Worm (Caenorhabditis elegans) whole organism, dauer: ENCODE data around the gene atx-3.

ENCODE experiments used
- unc-62 ChIP-seq: sonication (generic microtip); optimal IDR thresholded peaks from 2 replicates; lab custom pipeline; 2017; ENCODE audit warnings: missing biosample characterization, missing genetic modification reagents, missing genetic modification characterization

The atx-3 gene

ce11 chrV:15568381-15568780 lies 8.9 kb downstream of the atx-3 start:
- TF ChIP-seq unc-62 (GFP tag; lab: Kevin White, UChicago), result no peak

- TF ChIP-seq unc-62 (GFP tag; lab: Kevin White, UChicago), result no peak
Measured at ce11 chrV:15567344-15567804, 9.9 kb downstream of the atx-3 start, which contains the start of gene acs-2. Gene acs-2 (plus strand): TSS chrV:15567394.

- no peak for TF ChIP-seq unc-62 (GFP tag; lab: Kevin White, UChicago)
Measured at ce11 chrV:15566511-15567178, 10.6 kb downstream of the atx-3 start.

ce11 chrV:15563985-15564384 lies 13.3 kb downstream of the atx-3 start:
- TF ChIP-seq unc-62 (GFP tag; lab: Kevin White, UChicago), result no peak

ce11 chrV:15563477-15563876 lies 13.8 kb downstream of the atx-3 start:
- no peak for TF ChIP-seq unc-62 (GFP tag; lab: Kevin White, UChicago)

ce11 chrV:15562541-15562940 lies 14.7 kb downstream of the atx-3 start:
- no peak for TF ChIP-seq unc-62 (GFP tag; lab: Kevin White, UChicago)

- no peak for TF ChIP-seq unc-62 (GFP tag; lab: Kevin White, UChicago)
Measured at ce11 chrV:15559729-15560128, 17.5 kb downstream of the atx-3 start.

ce11 chrV:15559047-15559446 lies 18.2 kb downstream of the atx-3 start, which contains the start of gene acr-18:
Gene acr-18 (minus strand): TSS chrV:15559147.
- TF ChIP-seq unc-62 (GFP tag; lab: Kevin White, UChicago), result no peak

- no peak for TF ChIP-seq unc-62 (GFP tag; lab: Kevin White, UChicago)
Measured at ce11 chrV:15553869-15554268, 23.4 kb downstream of the atx-3 start.

ce11 chrV:15551642-15552041 lies 25.6 kb downstream of the atx-3 start:
- TF ChIP-seq unc-62 (GFP tag; lab: Kevin White, UChicago), result no peak

- no peak for TF ChIP-seq unc-62 (GFP tag; lab: Kevin White, UChicago)
Measured at ce11 chrV:15550408-15550807, 26.8 kb downstream of the atx-3 start.

ce11 chrV:15547727-15548126 lies 29.5 kb downstream of the atx-3 start:
- no peak for TF ChIP-seq unc-62 (GFP tag; lab: Kevin White, UChicago)

ce11 chrV:15544898-15545297 lies 32.3 kb downstream of the atx-3 start, which contains the start of gene glb-14:
Gene glb-14 (minus strand): TSS chrV:15544994.
- no peak for TF ChIP-seq unc-62 (GFP tag; lab: Kevin White, UChicago)

- no peak for TF ChIP-seq unc-62 (GFP tag; lab: Kevin White, UChicago)
Measured at ce11 chrV:15543252-15543651, 34.0 kb downstream of the atx-3 start.

ce11 chrV:15537923-15538322 lies 39.3 kb downstream of the atx-3 start, which contains the start of gene prde-1:
Gene prde-1 (plus strand): TSS chrV:15538244.
- TF ChIP-seq unc-62 (GFP tag; lab: Kevin White, UChicago), result no peak

- TF ChIP-seq unc-62 (GFP tag; lab: Kevin White, UChicago), result no peak
Measured at ce11 chrV:15536320-15536719, 40.9 kb downstream of the atx-3 start, which contains the start of gene F21A3.4. Gene F21A3.4 (plus strand): TSS chrV:15536620.

- TF ChIP-seq unc-62 (GFP tag; lab: Kevin White, UChicago), result no peak
Measured at ce11 chrV:15533864-15534263, 43.4 kb downstream of the atx-3 start, which contains the start of gene F21A3.2. Gene F21A3.2 (minus strand): TSS chrV:15533964.
